Fruit fly (Drosophila melanogaster) whole organism, embryonic: ENCODE results near the gene CG8541.

Experiments
- BtbVII ChIP-seq: fragments of 200-800 bp; sonication (Bioruptor generic); optimal IDR thresholded peaks from 3 replicates; lab custom pipeline; 2017; ENCODE audit warnings: missing biosample characterization, mild to moderate bottlenecking, missing genetic modification characterization
- CG10321 ChIP-seq: fragments of 200-800 bp; sonication (Bioruptor generic); IDR thresholded peaks from 2 replicates; pipeline ENCODE4 v1.3.6; 2022; ENCODE audit warnings: missing biosample characterization, missing genetic modification characterization
- CG10543 ChIP-seq: fragments of 200-800 bp; sonication (Bioruptor generic); optimal IDR thresholded peaks from 3 replicates; lab custom pipeline; 2017; ENCODE audit warnings: missing biosample characterization, mild to moderate bottlenecking, missing genetic modification characterization, moderate library complexity
- CG15601 ChIP-seq: fragments of 200-800 bp; sonication (Bioruptor generic); optimal IDR thresholded peaks from 3 replicates; lab custom pipeline; 2019; ENCODE audit warnings: missing biosample characterization, mild to moderate bottlenecking, missing genetic modification characterization, moderate library complexity
- CG18599 ChIP-seq: fragments of 200-800 bp; sonication (Bioruptor generic); optimal IDR thresholded peaks from 3 replicates; lab custom pipeline; 2017; ENCODE audit warnings: missing biosample characterization, missing genetic modification characterization, mild to moderate bottlenecking, moderate library complexity, missing genetic modification reagents
- CG18764 ChIP-seq: fragments of 200-800 bp; sonication (Bioruptor generic); optimal IDR thresholded peaks from 3 replicates; lab custom pipeline; 2016; ENCODE audit warnings: missing biosample characterization, missing genetic modification characterization
- CG31365 ChIP-seq: fragments of 200-800 bp; sonication (Bioruptor generic); optimal IDR thresholded peaks from 2 replicates; lab custom pipeline; 2018; ENCODE audit warnings: missing biosample characterization, mild to moderate bottlenecking, missing genetic modification characterization
- CG33557 ChIP-seq: fragments of 200-800 bp; sonication (Bioruptor generic); optimal IDR thresholded peaks from 2 replicates; lab custom pipeline; 2019; ENCODE audit warnings: missing biosample characterization, mild to moderate bottlenecking, missing genetic modification characterization, moderate library complexity
- CG4820 ChIP-seq: fragments of 200-800 bp; sonication (Bioruptor generic); optimal IDR thresholded peaks from 3 replicates; lab custom pipeline; 2016; ENCODE audit warnings: missing biosample characterization, missing genetic modification characterization
- CG6765 ChIP-seq: fragments of 200-800 bp; sonication (Bioruptor generic); optimal IDR thresholded peaks from 3 replicates; lab custom pipeline; 2017; ENCODE audit warnings: missing biosample characterization, mild to moderate bottlenecking, missing genetic modification characterization
- CG8281 ChIP-seq: fragments of 200-800 bp; sonication (Bioruptor generic); optimal IDR thresholded peaks from 2 replicates; lab custom pipeline; 2018; ENCODE audit warnings: missing biosample characterization, mild to moderate bottlenecking, missing genetic modification characterization, moderate library complexity
- CG8478 ChIP-seq: fragments of >200 bp; optimal IDR thresholded peaks from 2 replicates; lab custom pipeline; 2018
- D ChIP-seq, 2 experiments: fragments of 200-800 bp in 1 of 2; fragments of >200 bp in 1 of 2; sonication (Bioruptor generic) in 1 of 2; optimal IDR thresholded peaks; 2 replicates in 1 of 2; 3 replicates in 1 of 2; lab custom pipeline; 2017; ENCODE audit warnings: mild to moderate bottlenecking in 1 of 2, missing biosample characterization in 1 of 2, missing genetic modification characterization in 1 of 2, missing genetic modification reagents in 1 of 2
- D19A ChIP-seq: fragments of 200-800 bp; optimal IDR thresholded peaks from 3 replicates; lab custom pipeline; 2019; ENCODE audit warnings: missing biosample characterization, mild to moderate bottlenecking, missing genetic modification characterization, moderate library complexity
- Dfd ChIP-seq, 2 experiments: fragments of >200 bp; optimal IDR thresholded peaks; 2 replicates each; lab custom pipeline; 2017; ENCODE audit warnings: missing biosample characterization in 2 of 2, missing genetic modification characterization in 2 of 2
- Elba2 ChIP-seq: fragments of 200-800 bp; sonication (Bioruptor generic); optimal IDR thresholded peaks from 3 replicates; lab custom pipeline; 2016; ENCODE audit warnings: missing biosample characterization, missing genetic modification characterization
- Hmx ChIP-seq: fragments of 200-800 bp; sonication (Bioruptor generic); optimal IDR thresholded peaks from 2 replicates; lab custom pipeline; 2016; ENCODE audit warnings: missing biosample characterization, missing genetic modification characterization
- Sin3A ChIP-seq: fragments of >200 bp; optimal IDR thresholded peaks from 2 replicates; lab custom pipeline; 2018
- ac ChIP-seq: fragments of 200-800 bp; sonication (Bioruptor generic); optimal IDR thresholded peaks from 3 replicates; lab custom pipeline; 2017; ENCODE audit warnings: missing biosample characterization, mild to moderate bottlenecking, missing genetic modification characterization
- ase ChIP-seq: fragments of 200-800 bp; sonication (Bioruptor generic); IDR thresholded peaks from 3 replicates; pipeline ENCODE4 v1.3.6; 2022; ENCODE audit warnings: missing biosample characterization, missing genetic modification characterization
- cwo ChIP-seq: fragments of 200-800 bp; sonication (Bioruptor generic); optimal IDR thresholded peaks from 3 replicates; lab custom pipeline; 2017; ENCODE audit warnings: missing biosample characterization, missing genetic modification characterization, mild to moderate bottlenecking, moderate library complexity, missing genetic modification reagents
- dm ChIP-seq: fragments of 200-800 bp; sonication (Bioruptor generic); optimal IDR thresholded peaks from 3 replicates; lab custom pipeline; 2016; ENCODE audit warnings: missing biosample characterization, missing genetic modification characterization
- dpn ChIP-seq, 2 experiments: fragments of 200-800 bp; sonication (Bioruptor generic); optimal IDR thresholded peaks; 3 replicates each; lab custom pipeline; 2016; ENCODE audit warnings: missing biosample characterization in 2 of 2, missing genetic modification characterization in 2 of 2
- esg ChIP-seq: fragments of 200-800 bp; sonication (Bioruptor generic); conservative IDR thresholded peaks from 2 replicates; pipeline ENCODE4 v1.3.6; 2022; ENCODE audit warnings: missing biosample characterization, missing genetic modification characterization
- eve ChIP-seq, 2 experiments: fragments of >200 bp; optimal IDR thresholded peaks; 2 replicates each; lab custom pipeline; 2017; ENCODE audit warnings: missing biosample characterization in 2 of 2, missing genetic modification characterization in 2 of 2
- fd3F ChIP-seq: fragments of 200-800 bp; sonication (Bioruptor generic); optimal IDR thresholded peaks from 2 replicates; lab custom pipeline; 2018; ENCODE audit warnings: missing biosample characterization, mild to moderate bottlenecking, missing genetic modification characterization, moderate library complexity
- gsb-n ChIP-seq: fragments of 200-800 bp; sonication (Bioruptor generic); optimal IDR thresholded peaks from 3 replicates; lab custom pipeline; 2018; ENCODE audit warnings: missing biosample characterization, mild to moderate bottlenecking, missing genetic modification characterization
- insv ChIP-seq, 2 experiments: fragments of 200-800 bp; sonication (Bioruptor generic); optimal IDR thresholded peaks; 3 replicates each; lab custom pipeline; 2016 to 2018; ENCODE audit warnings: missing biosample characterization in 2 of 2, missing genetic modification characterization in 2 of 2
- mirr ChIP-seq: fragments of 200-800 bp; sonication (Bioruptor generic); optimal IDR thresholded peaks from 3 replicates; lab custom pipeline; 2018; ENCODE audit warnings: missing biosample characterization, mild to moderate bottlenecking, missing genetic modification characterization
- schlank ChIP-seq: fragments of 200-800 bp; sonication (Bioruptor generic); optimal IDR thresholded peaks from 2 replicates; lab custom pipeline; 2018; ENCODE audit warnings: missing biosample characterization, mild to moderate bottlenecking, missing genetic modification characterization
- sens ChIP-seq: fragments of 200-800 bp; sonication (Bioruptor generic); peaks from one replicate; lab custom pipeline; 2016; ENCODE audit warnings: missing biosample characterization, missing genetic modification characterization
- sim ChIP-seq: fragments of 200-800 bp; sonication (Bioruptor generic); IDR thresholded peaks from 2 replicates; pipeline ENCODE4 v1.3.6; 2022; ENCODE audit warnings: missing biosample characterization, missing genetic modification characterization
- tin ChIP-seq: fragments of 200-800 bp; sonication (Bioruptor generic); optimal IDR thresholded peaks from 3 replicates; lab custom pipeline; 2016; ENCODE audit warnings: missing biosample characterization, missing genetic modification characterization
- zf30C ChIP-seq: fragments of 200-800 bp; sonication (Bioruptor generic); optimal IDR thresholded peaks from 3 replicates; lab custom pipeline; 2018; ENCODE audit warnings: missing biosample characterization, mild to moderate bottlenecking, missing genetic modification characterization

Gene CG8541

DNA sequence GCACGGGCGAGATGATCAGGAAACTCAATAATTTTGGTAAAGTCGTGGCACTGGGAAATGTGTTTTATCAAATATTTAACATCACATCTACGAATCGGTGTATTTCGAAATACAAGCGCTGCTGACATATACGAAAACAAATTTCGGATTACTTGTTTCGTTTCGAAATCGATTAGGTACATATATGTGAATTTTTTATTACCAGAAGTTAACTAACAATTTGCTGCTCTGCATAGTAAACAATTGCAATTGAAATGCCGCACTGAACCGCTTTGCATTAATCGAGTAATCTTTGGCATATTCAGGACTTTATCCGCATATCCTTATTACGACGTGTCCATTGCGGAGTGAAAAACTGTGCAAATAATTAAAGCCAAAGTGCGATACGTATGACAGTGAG, 34.0 kb upstream of the CG8541 start, which contains the start of gene CG14835:
TSS of gene CG14835 (minus strand) at position 101 of the 400 bp plus-strand sequence.
- TF ChIP-seq insv (GFP tag; optimal IDR thresholded peaks at IDR 0.05; lab: Kevin White, UChicago) (no peak), BtbVII (GFP tag; lab: Kevin White, UChicago) (no peak), ase (no peak), CG4820 (GFP tag; lab: Kevin White, UChicago) (no peak), CG8478 (lab: Kevin White, UChicago) (no peak), CG10543 (GFP tag; lab: Kevin White, UChicago) (no peak), CG33557 (GFP tag; lab: Kevin White, UChicago) (no peak), mirr (no peak), tin (GFP tag; lab: Kevin White, UChicago) (no peak), ac (GFP tag; lab: Kevin White, UChicago) (no peak), zf30C (no peak), CG8281 (tag; lab: Kevin White, UChicago) (no peak), D (optimal IDR thresholded peaks at IDR 0.05; lab: Kevin White, UChicago) (no peak), D (GFP tag; optimal IDR thresholded peaks at IDR 0.05; lab: Kevin White, UChicago) (no peak), CG15601 (tag; lab: Kevin White, UChicago) (no peak), sim (GFP tag; lab: Robert Waterston, UW) (no peak), esg (no peak), CG18599 (GFP tag; lab: Kevin White, UChicago) (no peak)
- TF ChIP-seq, all 482 proteins: peak for 0

DNA sequence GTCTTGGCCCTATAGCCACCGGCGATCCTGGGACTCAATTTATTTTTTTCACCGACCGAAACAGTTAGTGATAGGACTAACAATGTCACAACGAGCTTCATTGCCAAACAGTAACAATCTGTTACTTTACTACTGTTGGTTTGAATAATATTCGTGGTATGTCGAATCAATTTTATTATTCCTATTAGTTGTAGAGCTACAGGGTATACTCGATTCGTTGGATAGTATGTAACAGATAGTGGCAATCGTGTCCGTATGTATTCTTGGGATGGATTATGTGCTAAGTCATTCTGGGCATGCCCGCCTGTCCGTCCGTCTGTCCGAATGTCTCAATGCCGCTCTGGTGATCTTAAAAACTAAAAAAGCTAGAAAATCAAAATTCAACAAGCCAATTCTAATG, 32.1 kb upstream of the CG8541 start, which contains the start of gene sphinx1:
TSS of gene sphinx1 (minus strand) at position 101 of the 400 bp plus-strand sequence.
- TF ChIP-seq Elba2 (GFP tag; lab: Kevin White, UChicago) = no peak
- no peak for TF ChIP-seq gsb-n (tag; lab: Kevin White, UChicago)
- TF ChIP-seq Sin3A (lab: Kevin White, UChicago) = no peak
- TF ChIP-seq CG18764 (GFP tag; lab: Kevin White, UChicago) = no peak
- TF ChIP-seq schlank = no peak
- TF ChIP-seq Hmx (GFP tag; lab: Kevin White, UChicago) = no peak
- no peak for TF ChIP-seq Dfd (GFP tag; optimal IDR thresholded peaks at IDR 0.05; lab: Kevin White, UChicago)
- no peak for TF ChIP-seq fd3F
- TF ChIP-seq CG31365 (tag; lab: Kevin White, UChicago) = no peak
- no peak for TF ChIP-seq CG6765 (GFP tag; lab: Kevin White, UChicago)
- no peak for TF ChIP-seq cwo (GFP tag; lab: Kevin White, UChicago)
- no peak for TF ChIP-seq eve (GFP tag; optimal IDR thresholded peaks at IDR 0.05; lab: Kevin White, UChicago)

DNA sequence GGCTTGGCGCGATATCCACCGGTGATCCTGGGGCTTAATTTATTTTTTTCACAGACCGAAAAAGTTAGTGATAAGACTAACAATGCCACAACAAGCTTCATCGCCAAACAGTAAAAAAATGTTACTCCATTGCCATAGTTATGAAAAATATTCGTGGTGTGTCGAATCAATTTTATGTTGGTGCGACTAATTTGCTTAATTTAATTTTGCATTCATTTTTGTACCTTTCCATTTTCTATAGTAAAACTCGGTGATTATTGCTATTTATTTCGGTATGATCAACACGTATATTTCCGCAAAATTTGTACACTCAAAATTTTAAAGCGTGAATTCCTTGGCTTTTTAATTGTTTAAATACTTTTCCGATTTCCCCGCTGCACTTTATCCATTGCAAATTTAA, 30.7 kb upstream of the CG8541 start, which contains the start of gene sphinx2:
TSS of gene sphinx2 (minus strand) at position 101 of the 400 bp plus-strand sequence.
- no peak for TF ChIP-seq CG10321 (GFP tag; lab: Robert Waterston, UW)
- TF ChIP-seq sens (GFP tag; lab: Kevin White, UChicago) = peak; percentile 18

DNA sequence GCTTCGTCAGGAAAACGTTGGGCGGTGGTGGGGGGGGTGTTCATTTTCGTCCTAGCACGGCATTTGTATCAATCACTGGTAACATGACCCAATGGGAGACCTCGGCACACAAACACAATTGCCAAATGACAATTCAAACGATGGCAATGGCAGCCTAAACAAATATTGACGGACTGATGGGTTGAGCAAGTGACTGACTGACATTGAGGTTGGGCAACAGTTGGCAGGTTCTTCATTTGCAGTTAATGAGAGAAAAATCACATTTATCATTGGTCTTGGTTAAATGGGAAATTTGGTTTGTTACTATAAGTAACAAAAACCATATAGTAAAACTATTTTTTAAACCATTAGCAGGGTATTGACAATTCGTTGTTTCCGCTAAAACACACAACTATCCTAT, 22.3 kb upstream of the CG8541 start:
- TF ChIP-seq CG8281 (tag; lab: Kevin White, UChicago) (peak; percentile 94), dm (GFP tag; lab: Kevin White, UChicago) (no peak), D19A (tag; lab: Kevin White, UChicago) (peak; percentile 64)
- TF ChIP-seq, all 482 proteins: peak for 2

DNA sequence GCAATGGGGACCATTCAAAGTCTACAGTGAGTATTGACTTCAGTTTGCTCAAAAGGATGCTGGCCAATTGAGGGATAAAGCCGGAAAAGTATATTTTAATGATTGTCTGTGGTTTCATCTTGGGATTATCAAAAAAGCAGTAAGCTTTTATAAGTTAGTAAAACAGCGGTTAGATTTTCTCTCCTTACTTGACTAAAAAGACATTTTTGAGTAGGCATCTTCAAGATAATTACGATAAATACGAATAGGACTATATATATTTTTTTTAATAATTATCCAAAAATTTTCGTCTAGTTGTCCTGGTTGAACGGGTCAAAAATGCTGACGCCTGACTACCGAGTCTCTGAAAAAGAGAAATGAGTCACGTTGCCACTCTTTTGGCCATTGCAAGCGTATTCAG, 20.8 kb upstream of the CG8541 start, which contains the start of gene CG33278:
TSS of gene CG33278 (plus strand) at position 301 of the 400 bp plus-strand sequence.
- no peak for TF ChIP-seq dpn (GFP tag; optimal IDR thresholded peaks at IDR 0.05; lab: Kevin White, UChicago)
- TF ChIP-seq, all 482 proteins: peak for 0
